Worm (Caenorhabditis elegans) whole organism, L4 larva: ENCODE data around the gene K03H1.13.

Experiments used
- ceh-44 ChIP-seq: fragments of 200-800 bp; sonication (Bioruptor generic); IDR thresholded peaks from 2 replicates; pipeline ENCODE4 v1.3.6; 2022; ENCODE audit warnings: missing genetic modification reagents, missing genetic modification characterization, missing compliant biosample characterization
- cey-2 ChIP-seq: sonication (generic microtip); optimal IDR thresholded peaks from 3 replicates; lab custom pipeline; 2017; ENCODE audit warnings: missing genetic modification characterization, mild to moderate bottlenecking, missing compliant biosample characterization, antibody characterized with exemption, borderline replicate concordance; ENCODE audit not compliant: insufficient read depth
- dmd-8 ChIP-seq: fragments of 200-800 bp; sonication (Bioruptor generic); IDR thresholded peaks from 2 replicates; pipeline ENCODE4 v1.3.6; 2022; ENCODE audit warnings: missing genetic modification characterization, missing compliant biosample characterization
- lin-1 ChIP-seq: fragments of 200-800 bp; sonication (Bioruptor generic); IDR thresholded peaks from 2 replicates; pipeline ENCODE4 v1.3.6; 2022; ENCODE audit warnings: missing genetic modification reagents, missing genetic modification characterization, missing compliant biosample characterization
- lin-15B ChIP-seq: fragments of 150-350 bp; sonication (generic microtip); optimal IDR thresholded peaks from 3 replicates; lab custom pipeline; 2014; ENCODE audit warnings: missing biosample characterization, missing genetic modification characterization
- mdt-29 ChIP-seq: fragments of 200-800 bp; sonication (Bioruptor generic); IDR thresholded peaks from 2 replicates; pipeline ENCODE4 v1.3.6; 2022; ENCODE audit warnings: missing genetic modification reagents, missing genetic modification characterization, missing compliant biosample characterization
- nhr-102 ChIP-seq: sonication (generic microtip); optimal IDR thresholded peaks from 2 replicates; lab custom pipeline; 2016; ENCODE audit warnings: mild to moderate bottlenecking, missing genetic modification characterization, moderate library complexity, missing compliant biosample characterization
- nhr-11 ChIP-seq: fragments of 150-350 bp; optimal IDR thresholded peaks from 2 replicates; lab custom pipeline; 2014; ENCODE audit warnings: missing biosample characterization, missing genetic modification characterization
- nhr-237 ChIP-seq: sonication (generic microtip); optimal IDR thresholded peaks from 2 replicates; lab custom pipeline; 2017; ENCODE audit warnings: missing biosample characterization, missing genetic modification characterization
- nhr-77 ChIP-seq: fragments of 150-350 bp; optimal IDR thresholded peaks from 2 replicates; lab custom pipeline; 2014; ENCODE audit warnings: missing biosample characterization, missing genetic modification characterization
- unc-62 ChIP-seq, 3 experiments: fragments of 150-350 bp in 1 of 3; sonication (generic microtip); optimal IDR thresholded peaks in 2 of 3; peaks in 1 of 3; 1 replicate in 1 of 3; 2 replicates in 2 of 3; lab custom pipeline; 2014 to 2017; ENCODE audit warnings: missing biosample characterization in 3 of 3, missing genetic modification characterization in 3 of 3, missing genetic modification reagents in 3 of 3, missing genotype in 1 of 3
- ztf-11 ChIP-seq: fragments of 150-350 bp; optimal IDR thresholded peaks from 2 replicates; lab custom pipeline; 2014; ENCODE audit warnings: missing biosample characterization, missing genetic modification characterization

ce11 chrIII:9997890-9998289, 47.7 kb upstream of the K03H1.13 start, which contains the start of gene pqn-8:
- TF ChIP-seq ceh-44 (GFP tag; lab: Robert Waterston, UW) (no peak), nhr-11 (tag; lab: Kevin White, UChicago) (no peak), cey-2 (tag; lab: Kevin White, UChicago) (no peak), lin-15B (no peak), unc-62 (GFP tag; optimal IDR thresholded peaks at IDR 0.05 in 1 of 2; lab: Kevin White, UChicago) (no peak), unc-62 (tag; optimal IDR thresholded peaks at IDR 0.05; lab: Kevin White, UChicago) (no peak), nhr-237 (no peak), ztf-11 (tag; lab: Kevin White, UChicago) (no peak), dmd-8 (GFP tag; lab: Robert Waterston, UW) (no peak), mdt-29 (GFP tag; lab: Robert Waterston, UW) (no peak), nhr-77 (tag; lab: Kevin White, UChicago) (no peak), lin-1 (no peak), nhr-102 (tag; lab: Kevin White, UChicago) (no peak)
